Fruit fly (Drosophila melanogaster) whole organism, adult: Measurements from ENCODE around the gene CG31342.

Source experiments
- CG11617 ChIP-seq: fragments of 200-800 bp; sonication (Bioruptor generic); optimal IDR thresholded peaks from 2 replicates; lab custom pipeline; 2017; ENCODE audit warnings: mild to moderate bottlenecking, missing biosample characterization, missing genetic modification reagents, missing genetic modification characterization
- CG33017 ChIP-seq: fragments of 200-800 bp; sonication (Bioruptor generic); optimal IDR thresholded peaks from 2 replicates; lab custom pipeline; 2018; ENCODE audit warnings: missing biosample characterization, mild to moderate bottlenecking, missing genetic modification characterization, moderate library complexity
- CG7045 ChIP-seq: fragments of 200-800 bp; sonication (Bioruptor generic); optimal IDR thresholded peaks from 2 replicates; lab custom pipeline; 2017; ENCODE audit warnings: missing biosample characterization, mild to moderate bottlenecking, missing genetic modification characterization
- CG7101 ChIP-seq: fragments of 200-800 bp; sonication (Bioruptor generic); optimal IDR thresholded peaks from 2 replicates; lab custom pipeline; 2018; ENCODE audit warnings: missing biosample characterization, mild to moderate bottlenecking, missing genetic modification characterization, moderate library complexity
- Crg-1 ChIP-seq: fragments of 200-800 bp; sonication (Bioruptor generic); optimal IDR thresholded peaks from 2 replicates; lab custom pipeline; 2016; ENCODE audit warnings: missing biosample characterization, missing genetic modification characterization
- Hr96 ChIP-seq: fragments of 200-800 bp; sonication (Bioruptor generic); optimal IDR thresholded peaks from 2 replicates; lab custom pipeline; 2016; ENCODE audit warnings: missing biosample characterization, missing genetic modification characterization
- cic ChIP-seq: fragments of 200-800 bp; sonication (Bioruptor generic); optimal IDR thresholded peaks from 2 replicates; lab custom pipeline; 2017; ENCODE audit warnings: missing biosample characterization, mild to moderate bottlenecking, missing genetic modification characterization, moderate library complexity
- kay ChIP-seq: fragments of 200-800 bp; sonication (Bioruptor generic); peaks from one replicate; lab custom pipeline; 2016; ENCODE audit warnings: missing biosample characterization, missing genetic modification characterization, borderline replicate concordance
- pad ChIP-seq: fragments of 200-800 bp; sonication (Bioruptor generic); optimal IDR thresholded peaks from 3 replicates; lab custom pipeline; 2017; ENCODE audit warnings: missing biosample characterization, missing genetic modification characterization, mild to moderate bottlenecking, moderate library complexity, missing genetic modification reagents
- tj ChIP-seq: fragments of 200-800 bp; sonication (Bioruptor generic); optimal IDR thresholded peaks from 3 replicates; lab custom pipeline; 2017; ENCODE audit warnings: missing biosample characterization, mild to moderate bottlenecking, missing genetic modification characterization, moderate library complexity
- toe ChIP-seq: fragments of 200-800 bp; sonication (Bioruptor generic); optimal IDR thresholded peaks from 2 replicates; lab custom pipeline; 2016; ENCODE audit warnings: missing biosample characterization, missing genetic modification characterization

DNA sequence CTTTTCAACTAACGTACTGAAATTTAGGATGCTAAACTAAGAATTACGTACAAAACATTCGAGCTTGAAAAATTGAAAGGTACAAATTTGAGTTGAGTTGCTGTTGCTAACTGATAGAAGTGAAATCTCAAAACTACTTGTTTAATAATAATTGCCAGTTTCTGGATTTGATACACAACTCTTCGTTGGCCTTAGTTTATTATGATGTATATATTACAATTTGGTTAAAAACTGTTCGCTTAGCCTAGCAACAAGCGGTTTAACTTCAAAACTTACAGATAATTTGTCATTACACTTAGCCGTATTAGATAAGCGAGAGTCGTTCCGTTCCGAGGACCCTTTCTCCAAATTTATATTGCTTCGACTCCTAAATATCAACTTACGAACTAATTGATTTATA, 18.2 kb upstream of the CG31342 start, which contains the start of the genes CG14384 and grsm:
- TF ChIP-seq Hr96 (GFP tag; lab: Kevin White, UChicago) (no peak), tj (GFP tag; lab: Kevin White, UChicago) (no peak), toe (GFP tag; lab: Kevin White, UChicago) (no peak), CG11617 (GFP tag; lab: Kevin White, UChicago) (no peak), cic (GFP tag; lab: Kevin White, UChicago) (no peak), pad (no peak), kay (GFP tag; lab: Kevin White, UChicago) (peak; percentile 44), CG7045 (no peak), CG7101 (tag; lab: Kevin White, UChicago) (no peak), CG33017 (tag; lab: Kevin White, UChicago) (no peak), Crg-1 (GFP tag; lab: Kevin White, UChicago) (no peak)
